Comparison of ENCODE assay signal across 1 fruit fly cellular context in genomic region chrX:2984902-2985772, dm6.
TF ChIP-seq lines count a peak whose summit lies in the region.

No protein-coding gene starts in this region.

TF ChIP-seq in whole organism, embryonic, 481 proteins besides CTCF, POLR2A, EP300 and RAD21 (continued from another document and continues in another):
- TF ChIP-seq Xrp1 (GFP tag; IDR thresholded peaks at IDR 0.05; lab: Robert Waterston, UW) (peak; percentile 81), lola (GFP tag; optimal IDR thresholded peaks at IDR 0.05; lab: Kevin White, UChicago) (peak in 1 of 3 experiments; percentile 87), CG17361 (GFP tag; IDR thresholded peaks at IDR 0.05; lab: Robert Waterston, UW) (peak; percentile 70), CG6791 (GFP tag; IDR thresholded peaks at IDR 0.05; lab: Robert Waterston, UW; ENCODE audit: partially characterized antibody) (no peak), E2f1 (GFP tag; IDR thresholded peaks at IDR 0.05; lab: Robert Waterston, UW) (no peak), pita (GFP tag; optimal IDR thresholded peaks at IDR 0.05; lab: Kevin White, UChicago) (no peak), mirr (GFP tag; optimal IDR thresholded peaks at IDR 0.05; lab: Kevin White, UChicago) (no peak), CG17829 (tag; optimal IDR thresholded peaks at IDR 0.05; lab: Kevin White, UChicago) (peak; percentile 84), D19A (tag; optimal IDR thresholded peaks at IDR 0.05; lab: Kevin White, UChicago) (peak; percentile 41), schlank (tag; optimal IDR thresholded peaks at IDR 0.05; lab: Kevin White, UChicago) (no peak), caup (GFP tag; optimal IDR thresholded peaks at IDR 0.05; lab: Kevin White, UChicago; ENCODE audit: severe bottlenecking) (no peak), repo (GFP tag; optimal IDR thresholded peaks at IDR 0.05; lab: Kevin White, UChicago) (no peak), Camta (GFP tag; optimal IDR thresholded peaks at IDR 0.05; lab: Kevin White, UChicago) (peak; percentile 37), CG5953 (GFP tag; IDR thresholded peaks at IDR 0.05; lab: Robert Waterston, UW) (no peak), CG12659 (GFP tag; optimal IDR thresholded peaks at IDR 0.05; lab: Kevin White, UChicago) (no peak), CG17359 (tag; optimal IDR thresholded peaks at IDR 0.05; lab: Kevin White, UChicago) (no peak), zen (tag; optimal IDR thresholded peaks at IDR 0.05; lab: Kevin White, UChicago) (peak; percentile 99), CG10462 (GFP tag; optimal IDR thresholded peaks at IDR 0.05; lab: Kevin White, UChicago) (peak; percentile 32), sima (GFP tag; optimal IDR thresholded peaks at IDR 0.05; lab: Kevin White, UChicago) (no peak), NFAT (GFP tag; IDR thresholded peaks at IDR 0.05; lab: Robert Waterston, UW) (no peak), Hsf (GFP tag; optimal IDR thresholded peaks at IDR 0.05; lab: Kevin White, UChicago) (peak; percentile 58), dpn (GFP tag; optimal IDR thresholded peaks at IDR 0.05; lab: Kevin White, UChicago) (peak; percentile 3 to 11), mam (GFP tag; optimal IDR thresholded peaks at IDR 0.05; lab: Kevin White, UChicago) (no peak), CG11560 (tag; IDR thresholded peaks at IDR 0.05; lab: Robert Waterston, UW) (no peak), CG6175 (GFP tag; IDR thresholded peaks at IDR 0.05; lab: Robert Waterston, UW) (no peak), CG12744 (GFP tag; optimal IDR thresholded peaks at IDR 0.05; lab: Kevin White, UChicago) (peak; percentile 37), otp (GFP tag; IDR thresholded peaks at IDR 0.05; lab: Robert Waterston, UW) (no peak), CG3407 (GFP tag; optimal IDR thresholded peaks at IDR 0.05; lab: Kevin White, UChicago) (no peak), CG3065 (GFP tag; optimal IDR thresholded peaks at IDR 0.05; lab: Kevin White, UChicago) (no peak), CG7786 (GFP tag; optimal IDR thresholded peaks at IDR 0.05; lab: Kevin White, UChicago) (no peak), Dll (GFP tag; IDR thresholded peaks at IDR 0.05; lab: Robert Waterston, UW; ENCODE audit: partially characterized antibody) (no peak), CG12769 (tag; optimal IDR thresholded peaks at IDR 0.05; lab: Kevin White, UChicago) (no peak), sc (optimal IDR thresholded peaks at IDR 0.05; lab: Kevin White, UChicago) (no peak), sc (GFP tag; optimal IDR thresholded peaks at IDR 0.05; lab: Kevin White, UChicago) (peak; percentile 14), stwl (tag; optimal IDR thresholded peaks at IDR 0.05; lab: Kevin White, UChicago) (peak; percentile 48), CG14667 (GFP tag; IDR thresholded peaks at IDR 0.05; lab: Robert Waterston, UW) (no peak), Aef1 (GFP tag; IDR thresholded peaks at IDR 0.05; lab: Robert Waterston, UW) (no peak), chinmo (GFP tag; IDR thresholded peaks at IDR 0.05; lab: Robert Waterston, UW; ENCODE audit: partially characterized antibody) (no peak), Sox102F (GFP tag; optimal IDR thresholded peaks at IDR 0.05; lab: Kevin White, UChicago) (peak; percentile 8), CG14014 (GFP tag; IDR thresholded peaks at IDR 0.05; lab: Robert Waterston, UW) (no peak), Fer3 (tag; optimal IDR thresholded peaks at IDR 0.05; lab: Kevin White, UChicago) (no peak), bigmax (GFP tag; optimal IDR thresholded peaks at IDR 0.05; lab: Kevin White, UChicago) (no peak), Taf1 (GFP tag; IDR thresholded peaks at IDR 0.05; lab: Robert Waterston, UW) (no peak), nerfin-2 (GFP tag; IDR thresholded peaks at IDR 0.05; lab: Robert Waterston, UW; ENCODE audit: partially characterized antibody) (no peak), tup (GFP tag; optimal IDR thresholded peaks at IDR 0.05; lab: Kevin White, UChicago) (no peak), wor (GFP tag; IDR thresholded peaks at IDR 0.05; lab: Robert Waterston, UW) (no peak), CG11695 (GFP tag; IDR thresholded peaks at IDR 0.05; lab: Robert Waterston, UW) (peak; percentile 14; the same call in 1 of the 3 replicates), pnt (GFP tag; optimal IDR thresholded peaks at IDR 0.05; lab: Kevin White, UChicago) (no peak), trem (tag; optimal IDR thresholded peaks at IDR 0.05; lab: Kevin White, UChicago) (peak; percentile 63), CG4854 (GFP tag; optimal IDR thresholded peaks at IDR 0.05; lab: Kevin White, UChicago) (no peak), CG12104 (GFP tag; optimal IDR thresholded peaks at IDR 0.05; lab: Kevin White, UChicago) (peak; percentile 41), Atf6 (GFP tag; IDR thresholded peaks at IDR 0.05; lab: Robert Waterston, UW) (no peak), ERR (GFP tag; optimal IDR thresholded peaks at IDR 0.05; lab: Kevin White, UChicago) (no peak), CG3163 (GFP tag; optimal IDR thresholded peaks at IDR 0.05; lab: Kevin White, UChicago) (no peak), pros (GFP tag; optimal IDR thresholded peaks at IDR 0.05; lab: Kevin White, UChicago) (peak; percentile 13), Sox100B (GFP tag; optimal IDR thresholded peaks at IDR 0.05; lab: Kevin White, UChicago) (peak; percentile 4), disco-r (GFP tag; optimal IDR thresholded peaks at IDR 0.05; lab: Kevin White, UChicago) (no peak), CG11093 (GFP tag; IDR thresholded peaks at IDR 0.05; lab: Robert Waterston, UW) (no peak), CG17802 (tag; optimal IDR thresholded peaks at IDR 0.05; lab: Kevin White, UChicago) (no peak), amos (GFP tag; IDR thresholded peaks at IDR 0.05; lab: Robert Waterston, UW; ENCODE audit: partially characterized antibody) (no peak), danr (GFP tag; IDR thresholded peaks at IDR 0.05; lab: Robert Waterston, UW) (no peak), gcm2 (GFP tag; optimal IDR thresholded peaks at IDR 0.05; lab: Kevin White, UChicago) (no peak), chm (GFP tag; IDR thresholded peaks at IDR 0.05; lab: Robert Waterston, UW) (peak; percentile 27; the same call in 1 of the 2 replicates), emc (GFP tag; optimal IDR thresholded peaks at IDR 0.05; lab: Kevin White, UChicago) (no peak), Gug (GFP tag; IDR thresholded peaks at IDR 0.05; lab: Robert Waterston, UW) (no peak), tin (GFP tag; optimal IDR thresholded peaks at IDR 0.05; lab: Kevin White, UChicago) (peak; percentile 23), CG3726 (GFP tag; IDR thresholded peaks at IDR 0.05; lab: Robert Waterston, UW) (no peak), CG2678 (tag; optimal IDR thresholded peaks at IDR 0.05; lab: Kevin White, UChicago) (no peak), CG31365 (tag; optimal IDR thresholded peaks at IDR 0.05; lab: Kevin White, UChicago) (no peak), CkIIα-i1 (GFP tag; IDR thresholded peaks at IDR 0.05; lab: Robert Waterston, UW) (no peak), CG3838 (GFP tag; optimal IDR thresholded peaks at IDR 0.05; lab: Kevin White, UChicago) (no peak), Sry-δ (GFP tag; optimal IDR thresholded peaks at IDR 0.05; lab: Kevin White, UChicago) (no peak), E2f2 (GFP tag; IDR thresholded peaks at IDR 0.05; lab: Robert Waterston, UW) (no peak), ato (GFP tag; IDR thresholded peaks at IDR 0.05; lab: Robert Waterston, UW; ENCODE audit: partially characterized antibody) (no peak), CG14860 (GFP tag; IDR thresholded peaks at IDR 0.05; lab: Robert Waterston, UW; ENCODE audit: partially characterized antibody) (no peak), CG9817 (tag; optimal IDR thresholded peaks at IDR 0.05; lab: Kevin White, UChicago) (no peak), pfk (GFP tag; optimal IDR thresholded peaks at IDR 0.05; lab: Kevin White, UChicago) (no peak), Hand (GFP tag; optimal IDR thresholded peaks at IDR 0.05; lab: Kevin White, UChicago) (no peak), CG14965 (GFP tag; optimal IDR thresholded peaks at IDR 0.05; lab: Kevin White, UChicago; ENCODE audit: borderline replicate concordance) (no peak), slou (GFP tag; optimal IDR thresholded peaks at IDR 0.05; lab: Kevin White, UChicago) (no peak), bcd (GFP tag; optimal IDR thresholded peaks at IDR 0.05; lab: Kevin White, UChicago) (peak; percentile 8), Pdp1 (GFP tag; optimal IDR thresholded peaks at IDR 0.05; lab: Kevin White, UChicago) (peak; percentile 27 to 35), H15 (GFP tag; IDR thresholded peaks at IDR 0.05; lab: Robert Waterston, UW) (no peak), gro (GFP tag; optimal IDR thresholded peaks at IDR 0.05; lab: Kevin White, UChicago) (no peak), unc-4 (GFP tag; IDR thresholded peaks at IDR 0.05; lab: Robert Waterston, UW; ENCODE audit: partially characterized antibody) (no peak), Dip2 (GFP tag; IDR thresholded peaks at IDR 0.05; lab: Robert Waterston, UW) (no peak), CG10321 (GFP tag; IDR thresholded peaks at IDR 0.05; lab: Robert Waterston, UW) (no peak), crol (GFP tag; IDR thresholded peaks at IDR 0.05; lab: Robert Waterston, UW) (peak; percentile 70), CG1529 (GFP tag; optimal IDR thresholded peaks at IDR 0.05; lab: Kevin White, UChicago) (no peak), ac (GFP tag; optimal IDR thresholded peaks at IDR 0.05; lab: Kevin White, UChicago) (peak; percentile 86), CG8924 (tag; optimal IDR thresholded peaks at IDR 0.05; lab: Kevin White, UChicago) (peak; percentile 82), MTF-1 (GFP tag; optimal IDR thresholded peaks at IDR 0.05; lab: Kevin White, UChicago; ENCODE audit: borderline replicate concordance) (no peak), Stat92E (GFP tag; optimal IDR thresholded peaks at IDR 0.05; lab: Kevin White, UChicago) (peak in 1 of 3 experiments; percentile 49), gcm (GFP tag; optimal IDR thresholded peaks at IDR 0.05; lab: Kevin White, UChicago) (peak; percentile 12), CG10654 (GFP tag; optimal IDR thresholded peaks at IDR 0.05; lab: Kevin White, UChicago) (no peak), eyg (GFP tag; optimal IDR thresholded peaks at IDR 0.05; lab: Kevin White, UChicago) (no peak), CG14050 (GFP tag; IDR thresholded peaks at IDR 0.05; lab: Robert Waterston, UW) (no peak), Rfx (GFP tag; IDR thresholded peaks at IDR 0.05; lab: Robert Waterston, UW) (no peak), Ravus (GFP tag; IDR thresholded peaks at IDR 0.05; lab: Robert Waterston, UW) (no peak), Elba2 (GFP tag; optimal IDR thresholded peaks at IDR 0.05; lab: Kevin White, UChicago) (peak; percentile 89), Kr (GFP tag; optimal IDR thresholded peaks at IDR 0.05; lab: Kevin White, UChicago) (peak; percentile 75), CG8281 (tag; optimal IDR thresholded peaks at IDR 0.05; lab: Kevin White, UChicago) (no peak), zfh1 (GFP tag; IDR thresholded peaks at IDR 0.05; lab: Robert Waterston, UW) (peak; percentile 81), jing (GFP tag; optimal IDR thresholded peaks at IDR 0.05; lab: Kevin White, UChicago) (no peak), crc (GFP tag; optimal IDR thresholded peaks at IDR 0.05; lab: Kevin White, UChicago) (no peak), CG10959 (GFP tag; IDR thresholded peaks at IDR 0.05; lab: Robert Waterston, UW) (peak; percentile 72), CG6254 (GFP tag; optimal IDR thresholded peaks at IDR 0.05; lab: Kevin White, UChicago) (peak; percentile 16), Drgx (GFP tag; IDR thresholded peaks at IDR 0.05; lab: Robert Waterston, UW) (no peak), Trl (optimal IDR thresholded peaks at IDR 0.05; lab: Kevin White, UChicago) (no peak), Trl (GFP tag; optimal IDR thresholded peaks at IDR 0.05; lab: Kevin White, UChicago) (peak; percentile 61), Ssrp (tag; optimal IDR thresholded peaks at IDR 0.05; lab: Kevin White, UChicago) (peak; percentile 27), pb (GFP tag; optimal IDR thresholded peaks at IDR 0.05; lab: Kevin White, UChicago) (no peak), ken (GFP tag; IDR thresholded peaks at IDR 0.05; lab: Robert Waterston, UW) (no peak), dmrt11E (tag; optimal IDR thresholded peaks at IDR 0.05; lab: Kevin White, UChicago) (peak; percentile 92), CG30403 (GFP tag; optimal IDR thresholded peaks at IDR 0.05; lab: Kevin White, UChicago) (peak; percentile 41), Gsc (GFP tag; IDR thresholded peaks at IDR 0.05; lab: Robert Waterston, UW) (no peak), CG30020 (tag; optimal IDR thresholded peaks at IDR 0.05; lab: Kevin White, UChicago) (no peak), CG9876 (GFP tag; optimal IDR thresholded peaks at IDR 0.05; lab: Kevin White, UChicago) (no peak), bowl (GFP tag; IDR thresholded peaks at IDR 0.05; lab: Robert Waterston, UW) (no peak), seq (GFP tag; IDR thresholded peaks at IDR 0.05; lab: Robert Waterston, UW) (no peak), CG31224 (GFP tag; IDR thresholded peaks at IDR 0.05; lab: Robert Waterston, UW) (no peak), MESR4 (GFP tag; optimal IDR thresholded peaks at IDR 0.05; lab: Kevin White, UChicago) (no peak), stc (GFP tag; IDR thresholded peaks at IDR 0.05; lab: Robert Waterston, UW) (no peak), CG12942 (GFP tag; optimal IDR thresholded peaks at IDR 0.05; lab: Kevin White, UChicago) (no peak), CG10274 (GFP tag; optimal IDR thresholded peaks at IDR 0.05; lab: Kevin White, UChicago) (no peak), CG9609 (GFP tag; optimal IDR thresholded peaks at IDR 0.05; lab: Kevin White, UChicago) (no peak), CG16813 (GFP tag; IDR thresholded peaks at IDR 0.05; lab: Robert Waterston, UW; ENCODE audit: partially characterized antibody) (no peak), CG17186 (GFP tag; optimal IDR thresholded peaks at IDR 0.05; lab: Kevin White, UChicago) (no peak), phol (tag; optimal IDR thresholded peaks at IDR 0.05; lab: Kevin White, UChicago) (peak; percentile 74), Ptx1 (GFP tag; IDR thresholded peaks at IDR 0.05; lab: Robert Waterston, UW) (no peak), Myb (GFP tag; optimal IDR thresholded peaks at IDR 0.05; lab: Kevin White, UChicago) (no peak), p53 (GFP tag; optimal IDR thresholded peaks at IDR 0.05; lab: Kevin White, UChicago) (no peak), CG7928 (GFP tag; optimal IDR thresholded peaks at IDR 0.05; lab: Kevin White, UChicago) (no peak), gem (tag; optimal IDR thresholded peaks at IDR 0.05; lab: Kevin White, UChicago) (peak; percentile 79), CG1792 (GFP tag; optimal IDR thresholded peaks at IDR 0.05; lab: Kevin White, UChicago) (no peak), luna (GFP tag; optimal IDR thresholded peaks at IDR 0.05; lab: Kevin White, UChicago) (no peak), PHDP (tag; optimal IDR thresholded peaks at IDR 0.05; lab: Kevin White, UChicago) (no peak), CG5180 (GFP tag; optimal IDR thresholded peaks at IDR 0.05; lab: Kevin White, UChicago) (no peak)
